Fruit fly (Drosophila melanogaster): ENCODE measurements around the gene CG32266.
A peak's percentile ranks its signal among the peaks of the same experiment; 100 is the strongest.

Gene CG32266

DNA sequence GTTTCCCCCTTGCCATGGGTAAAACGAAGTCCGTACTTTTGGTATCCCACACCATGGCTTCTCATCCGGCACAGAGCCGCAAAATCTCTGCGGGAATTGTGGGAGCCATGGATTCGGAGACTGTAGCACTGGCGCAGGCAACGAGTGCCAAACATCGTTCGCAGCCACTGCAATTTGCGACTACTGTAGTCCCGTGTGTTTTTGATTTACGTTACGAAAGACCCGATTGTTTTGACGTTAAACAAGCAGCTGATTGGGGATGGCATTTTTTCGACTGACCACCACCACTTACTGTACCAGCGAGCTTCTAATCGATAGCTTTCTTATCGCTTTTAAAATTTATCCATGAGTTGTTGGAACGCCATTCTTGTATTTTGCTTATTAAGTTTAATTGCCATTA lies 19.3 kb downstream of the CG32266 start, which contains the start of gene CG32262 (continued):
- TF ChIP-seq kay (GFP tag; optimal IDR thresholded peaks at IDR 0.05): no peak
- TF ChIP-seq CG8924 (tag; optimal IDR thresholded peaks at IDR 0.05): no peak
- TF ChIP-seq CG32532 (GFP tag; IDR thresholded peaks at IDR 0.05): no peak
- no peak for TF ChIP-seq trem (tag; optimal IDR thresholded peaks at IDR 0.05)
- peak; percentile 55; the same call in 1 of the 2 replicates for TF ChIP-seq nerfin-2 (GFP tag; IDR thresholded peaks at IDR 0.05; ENCODE audit: partially characterized antibody)
- no peak for TF ChIP-seq CG16815 (GFP tag; optimal IDR thresholded peaks at IDR 0.05)
- no peak for TF ChIP-seq tap (tag; optimal IDR thresholded peaks at IDR 0.05)
- TF ChIP-seq wek (GFP tag; optimal IDR thresholded peaks at IDR 0.05): no peak
- peak; percentile 22 for TF ChIP-seq Hmr (GFP tag; optimal IDR thresholded peaks at IDR 0.05)
- peak; percentile 65 for TF ChIP-seq row (GFP tag; IDR thresholded peaks at IDR 0.05)
- TF ChIP-seq CG3838 (GFP tag; optimal IDR thresholded peaks at IDR 0.05): no peak
- no peak for TF ChIP-seq abd-A (tag; optimal IDR thresholded peaks at IDR 0.05)
- no peak for TF ChIP-seq Blimp-1 (GFP tag; optimal IDR thresholded peaks at IDR 0.05)
- no peak for TF ChIP-seq Chrac-16 (GFP tag; optimal IDR thresholded peaks at IDR 0.05)
- no peak for TF ChIP-seq z (GFP tag; IDR thresholded peaks at IDR 0.05)
- no peak for TF ChIP-seq zen (tag; optimal IDR thresholded peaks at IDR 0.05)
- TF ChIP-seq seq (GFP tag; IDR thresholded peaks at IDR 0.05): no peak
- TF ChIP-seq vnd (GFP tag; IDR thresholded peaks at IDR 0.05; ENCODE audit: partially characterized antibody): no peak; the same call in 2 of the 3 replicates
- TF ChIP-seq Sin3A (optimal IDR thresholded peaks at IDR 0.05): peak; percentile 3
- TF ChIP-seq cg (GFP tag; optimal IDR thresholded peaks at IDR 0.05): no peak
- TF ChIP-seq CG4854 (GFP tag; optimal IDR thresholded peaks at IDR 0.05): no peak
- no peak for TF ChIP-seq shn (GFP tag; optimal IDR thresholded peaks at IDR 0.05)
- no peak for TF ChIP-seq CG11456 (GFP tag; IDR thresholded peaks at IDR 0.05)
- no peak for TF ChIP-seq CG6683 (GFP tag; optimal IDR thresholded peaks at IDR 0.05)
- TF ChIP-seq lov (optimal IDR thresholded peaks at IDR 0.05): no peak
- TF ChIP-seq lov (GFP tag; IDR thresholded peaks at IDR 0.05): no peak
- TF ChIP-seq CG1529 (GFP tag; optimal IDR thresholded peaks at IDR 0.05): no peak
- peak; percentile 47 for TF ChIP-seq CG2116 (GFP tag; optimal IDR thresholded peaks at IDR 0.05)
- no peak for TF ChIP-seq Oli (tag; optimal IDR thresholded peaks at IDR 0.05)
- TF ChIP-seq C15 (GFP tag; IDR thresholded peaks at IDR 0.05): no peak
- peak in 1 of 2 experiments; percentile 30 for TF ChIP-seq Eip74EF (GFP tag; optimal IDR thresholded peaks at IDR 0.05)
- peak; percentile 19 for TF ChIP-seq Fer1 (GFP tag; optimal IDR thresholded peaks at IDR 0.05)
- peak; percentile 63 for TF ChIP-seq hbn (GFP tag; IDR thresholded peaks at IDR 0.05; ENCODE audit: partially characterized antibody)
- peak; percentile 75 for TF ChIP-seq HLH4C (GFP tag; IDR thresholded peaks at IDR 0.05; ENCODE audit: partially characterized antibody)
- TF ChIP-seq cato (GFP tag; optimal IDR thresholded peaks at IDR 0.05; ENCODE audit: borderline replicate concordance): no peak
- TF ChIP-seq kah (GFP tag; optimal IDR thresholded peaks at IDR 0.05): no peak
- no peak for TF ChIP-seq dan (GFP tag; IDR thresholded peaks at IDR 0.05)
- no peak for TF ChIP-seq CG33213 (GFP tag; optimal IDR thresholded peaks at IDR 0.05)
- TF ChIP-seq H15 (GFP tag; IDR thresholded peaks at IDR 0.05): no peak
- TF ChIP-seq CG18476 (GFP tag; optimal IDR thresholded peaks at IDR 0.05): no peak
- no peak for TF ChIP-seq CG15269 (tag; optimal IDR thresholded peaks at IDR 0.05)
- TF ChIP-seq CG2875 (GFP tag; optimal IDR thresholded peaks at IDR 0.05): no peak
- no peak for TF ChIP-seq CG4424 (GFP tag; optimal IDR thresholded peaks at IDR 0.05)
- no peak for TF ChIP-seq eve (GFP tag; optimal IDR thresholded peaks at IDR 0.05)
- TF ChIP-seq zfh2 (GFP tag; optimal IDR thresholded peaks at IDR 0.05): no peak
- TF ChIP-seq CG9932 (GFP tag; IDR thresholded peaks at IDR 0.05): 0 out of 2 replicates have a peak, but pooled peaks have one; percentile 27
- TF ChIP-seq CG10431 (GFP tag; optimal IDR thresholded peaks at IDR 0.05): no peak
- TF ChIP-seq Ada2b (GFP tag; IDR thresholded peaks at IDR 0.05): no peak
- TF ChIP-seq cad (GFP tag; optimal IDR thresholded peaks at IDR 0.05): no peak
- TF ChIP-seq crp (GFP tag; optimal IDR thresholded peaks at IDR 0.05): peak in 1 of 2 experiments; percentile 91
- TF ChIP-seq ind (GFP tag; optimal IDR thresholded peaks at IDR 0.05): no peak

Data from whole organism, embryonic.